Fruit fly (Drosophila melanogaster) whole organism, embryonic: Measurements from ENCODE around the gene Mtp.

Experiments used
- Ada2b ChIP-seq: fragments of 200-800 bp; sonication (Bioruptor generic); IDR thresholded peaks from 2 replicates; pipeline ENCODE4 v1.3.6; 2022; ENCODE audit warnings: missing biosample characterization, missing genetic modification characterization
- Antp ChIP-seq: fragments of 200-800 bp; sonication (Bioruptor generic); optimal IDR thresholded peaks from 3 replicates; lab custom pipeline; 2016; ENCODE audit warnings: missing biosample characterization, missing genetic modification characterization
- Atf6 ChIP-seq: fragments of 200-800 bp; sonication (Bioruptor generic); IDR thresholded peaks from 2 replicates; pipeline ENCODE4 v1.3.6; 2022; ENCODE audit warnings: missing biosample characterization, missing genetic modification characterization
- CG10565 ChIP-seq: fragments of 200-800 bp; sonication (Bioruptor generic); optimal IDR thresholded peaks from 3 replicates; lab custom pipeline; 2016; ENCODE audit warnings: missing biosample characterization, mild to moderate bottlenecking, missing genetic modification characterization
- CG12236 ChIP-seq: fragments of 200-800 bp; sonication (Bioruptor generic); optimal IDR thresholded peaks from 2 replicates; lab custom pipeline; 2016; ENCODE audit warnings: missing biosample characterization, missing genetic modification characterization
- CG12391 ChIP-seq: fragments of 200-800 bp; sonication (Bioruptor generic); optimal IDR thresholded peaks from 3 replicates; lab custom pipeline; 2018; ENCODE audit warnings: missing biosample characterization, mild to moderate bottlenecking, missing genetic modification characterization, moderate library complexity
- CG13424 ChIP-seq: fragments of 200-800 bp; sonication (Bioruptor generic); optimal IDR thresholded peaks from 2 replicates; lab custom pipeline; 2019; ENCODE audit warnings: missing biosample characterization, mild to moderate bottlenecking, missing genetic modification characterization, moderate library complexity
- CG13894 ChIP-seq: fragments of 200-800 bp; sonication (Bioruptor generic); optimal IDR thresholded peaks from 3 replicates; lab custom pipeline; 2018; ENCODE audit warnings: missing biosample characterization, mild to moderate bottlenecking, missing genetic modification characterization, moderate library complexity
- CG14710 ChIP-seq: fragments of 200-800 bp; sonication (Bioruptor generic); optimal IDR thresholded peaks from 3 replicates; lab custom pipeline; 2019; ENCODE audit warnings: missing biosample characterization, mild to moderate bottlenecking, missing genetic modification characterization, moderate library complexity
- CG14965 ChIP-seq: fragments of 200-800 bp; sonication (Bioruptor generic); optimal IDR thresholded peaks from 2 replicates; lab custom pipeline; 2016; ENCODE audit warnings: missing biosample characterization, missing genetic modification characterization, borderline replicate concordance
- CG15696 ChIP-seq: fragments of 200-800 bp; sonication (Bioruptor generic); optimal IDR thresholded peaks from 2 replicates; lab custom pipeline; 2019; ENCODE audit warnings: missing biosample characterization, mild to moderate bottlenecking, missing genetic modification characterization, moderate library complexity
- CG17186 ChIP-seq: fragments of 200-800 bp; sonication (Bioruptor generic); optimal IDR thresholded peaks from 3 replicates; lab custom pipeline; 2017; ENCODE audit warnings: missing biosample characterization, missing genetic modification reagents, missing genetic modification characterization
- CG17328 ChIP-seq: fragments of 200-800 bp; sonication (Bioruptor generic); IDR thresholded peaks from 2 replicates; pipeline ENCODE4 v1.3.6; 2022; ENCODE audit warnings: missing biosample characterization, missing genetic modification characterization
- CG17361 ChIP-seq: fragments of 200-800 bp; sonication (Bioruptor generic); IDR thresholded peaks from 3 replicates; pipeline ENCODE4 v1.3.6; 2022; ENCODE audit warnings: missing biosample characterization, missing genetic modification characterization
- CG17385 ChIP-seq: fragments of 200-800 bp; sonication (Bioruptor generic); optimal IDR thresholded peaks from 3 replicates; lab custom pipeline; 2018; ENCODE audit warnings: missing biosample characterization, mild to moderate bottlenecking, missing genetic modification characterization
- CG17568 ChIP-seq: fragments of 200-800 bp; sonication (Bioruptor generic); optimal IDR thresholded peaks from 2 replicates; lab custom pipeline; 2018; ENCODE audit warnings: missing biosample characterization, mild to moderate bottlenecking, missing genetic modification characterization, moderate library complexity
- CG2199 ChIP-seq: fragments of 200-800 bp; sonication (Bioruptor generic); IDR thresholded peaks from 3 replicates; pipeline ENCODE4 v1.3.6; 2022; ENCODE audit warnings: missing biosample characterization, missing genetic modification characterization
- CG2678 ChIP-seq: fragments of 200-800 bp; sonication (Bioruptor generic); optimal IDR thresholded peaks from 3 replicates; lab custom pipeline; 2019; ENCODE audit warnings: missing biosample characterization, mild to moderate bottlenecking, missing genetic modification characterization, moderate library complexity
- CG2712 ChIP-seq: fragments of 200-800 bp; optimal IDR thresholded peaks from 3 replicates; lab custom pipeline; 2019; ENCODE audit warnings: missing biosample characterization, mild to moderate bottlenecking, missing genetic modification characterization, moderate library complexity
- CG3163 ChIP-seq: fragments of 200-800 bp; sonication (Bioruptor generic); optimal IDR thresholded peaks from 3 replicates; lab custom pipeline; 2016; ENCODE audit warnings: missing biosample characterization, missing genetic modification characterization
- CG4424 ChIP-seq: fragments of 200-800 bp; sonication (Bioruptor generic); optimal IDR thresholded peaks from 3 replicates; lab custom pipeline; 2016; ENCODE audit warnings: missing biosample characterization, missing genetic modification characterization
- CG6813 ChIP-seq: fragments of 200-800 bp; sonication (Bioruptor generic); optimal IDR thresholded peaks from 2 replicates; lab custom pipeline; 2017; ENCODE audit warnings: missing biosample characterization, missing genetic modification characterization, mild to moderate bottlenecking, moderate library complexity, missing genetic modification reagents
- CG7839 ChIP-seq: fragments of 200-800 bp; sonication (Bioruptor generic); optimal IDR thresholded peaks from 3 replicates; lab custom pipeline; 2018; ENCODE audit warnings: missing biosample characterization, mild to moderate bottlenecking, missing genetic modification characterization, moderate library complexity
- CG9437 ChIP-seq: fragments of 200-800 bp; sonication (Bioruptor generic); optimal IDR thresholded peaks from 2 replicates; lab custom pipeline; 2018; ENCODE audit warnings: missing biosample characterization, mild to moderate bottlenecking, missing genetic modification characterization
- CrebB ChIP-seq: fragments of 200-800 bp; sonication (Bioruptor generic); optimal IDR thresholded peaks from 3 replicates; lab custom pipeline; 2018; ENCODE audit warnings: missing biosample characterization, mild to moderate bottlenecking, missing genetic modification characterization
- Dip2 ChIP-seq: fragments of 200-800 bp; sonication (Bioruptor generic); IDR thresholded peaks from 2 replicates; pipeline ENCODE4 v1.3.6; 2022; ENCODE audit warnings: missing biosample characterization, missing genetic modification characterization
- Dip3 ChIP-seq: fragments of 200-800 bp; sonication (Bioruptor generic); optimal IDR thresholded peaks from 3 replicates; lab custom pipeline; 2016; ENCODE audit warnings: missing biosample characterization, missing genetic modification characterization
- Hr78 ChIP-seq, 2 experiments: fragments of 200-800 bp in 1 of 2; fragments of >200 bp in 1 of 2; sonication (Bioruptor generic) in 1 of 2; optimal IDR thresholded peaks; 2 replicates each; lab custom pipeline; 2017 to 2019; ENCODE audit warnings: missing biosample characterization in 2 of 2, missing genetic modification characterization in 2 of 2, mild to moderate bottlenecking in 1 of 2, moderate library complexity in 1 of 2
- Mad ChIP-seq: fragments of 200-800 bp; sonication (Bioruptor generic); optimal IDR thresholded peaks from 2 replicates; lab custom pipeline; 2016; ENCODE audit warnings: missing biosample characterization, missing genetic modification characterization
- NC2α ChIP-seq: fragments of 200-800 bp; sonication (Bioruptor generic); optimal IDR thresholded peaks from 2 replicates; lab custom pipeline; 2016; ENCODE audit warnings: missing biosample characterization, missing genetic modification characterization
- NFAT ChIP-seq: fragments of 200-800 bp; sonication (Bioruptor generic); IDR thresholded peaks from 2 replicates; pipeline ENCODE4 v1.3.6; 2022; ENCODE audit warnings: missing biosample characterization, missing genetic modification characterization
- Optix ChIP-seq: fragments of 200-800 bp; sonication (Bioruptor generic); IDR thresholded peaks from 3 replicates; pipeline ENCODE4 v1.3.6; 2022; ENCODE audit warnings: missing biosample characterization, missing genetic modification characterization
- Side ChIP-seq: fragments of 200-800 bp; sonication (Bioruptor generic); optimal IDR thresholded peaks from 2 replicates; lab custom pipeline; 2016; ENCODE audit warnings: missing biosample characterization, missing genetic modification characterization
- Sry-β ChIP-seq: fragments of 200-800 bp; sonication (Bioruptor generic); optimal IDR thresholded peaks from 2 replicates; lab custom pipeline; 2018; ENCODE audit warnings: missing biosample characterization, mild to moderate bottlenecking, missing genetic modification characterization, moderate library complexity
- Xrp1 ChIP-seq: fragments of 200-800 bp; sonication (Bioruptor generic); IDR thresholded peaks from 2 replicates; pipeline ENCODE4 v1.3.6; 2022; ENCODE audit warnings: missing biosample characterization, missing genetic modification characterization
- ash1 ChIP-seq: fragments of 200-800 bp; sonication (Bioruptor generic); optimal IDR thresholded peaks from 2 replicates; lab custom pipeline; 2018; ENCODE audit warnings: missing biosample characterization, mild to moderate bottlenecking, missing genetic modification characterization
- az2 ChIP-seq: fragments of 200-800 bp; sonication (Bioruptor generic); optimal IDR thresholded peaks from 3 replicates; lab custom pipeline; 2016; ENCODE audit warnings: missing biosample characterization, missing genetic modification characterization
- caup ChIP-seq: fragments of 200-800 bp; sonication (Bioruptor generic); optimal IDR thresholded peaks from 3 replicates; lab custom pipeline; 2017; ENCODE audit warnings: missing biosample characterization, mild to moderate bottlenecking, missing genetic modification characterization, moderate library complexity; ENCODE audit not compliant: severe bottlenecking
- chinmo ChIP-seq: fragments of 200-800 bp; sonication (Bioruptor generic); IDR thresholded peaks from 4 replicates; pipeline ENCODE4 v1.3.6; 2022; ENCODE audit warnings: missing biosample characterization, missing genetic modification characterization; ENCODE audit not compliant: partially characterized antibody
- crp ChIP-seq, 2 experiments: fragments of 200-800 bp; sonication (Bioruptor generic); optimal IDR thresholded peaks; 2 replicates in 1 of 2; 3 replicates in 1 of 2; lab custom pipeline; 2017; ENCODE audit warnings: missing biosample characterization in 2 of 2, missing genetic modification characterization in 2 of 2, mild to moderate bottlenecking in 1 of 2, moderate library complexity in 1 of 2
- fu2 ChIP-seq: fragments of 200-800 bp; sonication (Bioruptor generic); optimal IDR thresholded peaks from 2 replicates; lab custom pipeline; 2016; ENCODE audit warnings: missing biosample characterization, missing genetic modification characterization
- ham ChIP-seq: fragments of 200-800 bp; sonication (Bioruptor generic); IDR thresholded peaks from 2 replicates; pipeline ENCODE4 v1.3.6; 2022; ENCODE audit warnings: missing biosample characterization, missing genetic modification characterization
- knrl ChIP-seq: fragments of 200-800 bp; sonication (Bioruptor generic); IDR thresholded peaks from 3 replicates; pipeline ENCODE4 v1.3.6; 2022; ENCODE audit warnings: missing biosample characterization, missing genetic modification characterization; ENCODE audit not compliant: partially characterized antibody
- mam ChIP-seq: fragments of 200-800 bp; sonication (Bioruptor generic); optimal IDR thresholded peaks from 3 replicates; lab custom pipeline; 2016; ENCODE audit warnings: missing biosample characterization, missing genetic modification characterization
- p53 ChIP-seq: fragments of 200-800 bp; sonication (Bioruptor generic); optimal IDR thresholded peaks from 2 replicates; lab custom pipeline; 2016; ENCODE audit warnings: missing biosample characterization, missing genetic modification characterization
- peb ChIP-seq: fragments of 200-800 bp; sonication (Bioruptor generic); IDR thresholded peaks from 2 replicates; pipeline ENCODE4 v1.3.6; 2022; ENCODE audit warnings: missing biosample characterization, missing genetic modification characterization
- slp2 ChIP-seq: fragments of 200-800 bp; sonication (Bioruptor generic); optimal IDR thresholded peaks from 2 replicates; lab custom pipeline; 2016; ENCODE audit warnings: missing biosample characterization, missing genetic modification characterization
- sug ChIP-seq: fragments of 200-800 bp; optimal IDR thresholded peaks from 2 replicates; lab custom pipeline; 2019; ENCODE audit warnings: missing biosample characterization, mild to moderate bottlenecking, missing genetic modification characterization, moderate library complexity
- tap ChIP-seq: fragments of 200-800 bp; optimal IDR thresholded peaks from 3 replicates; lab custom pipeline; 2019; ENCODE audit warnings: missing biosample characterization, mild to moderate bottlenecking, missing genetic modification characterization, moderate library complexity
- tin ChIP-seq: fragments of 200-800 bp; sonication (Bioruptor generic); optimal IDR thresholded peaks from 3 replicates; lab custom pipeline; 2016; ENCODE audit warnings: missing biosample characterization, missing genetic modification characterization
- usp ChIP-seq: fragments of >200 bp; optimal IDR thresholded peaks from 2 replicates; lab custom pipeline; 2017; ENCODE audit warnings: missing biosample characterization, missing genetic modification characterization

Mtp gene

dm6 chr2L:20936420-20936819, 13.7 kb upstream of the Mtp start (continued):
- TF ChIP-seq Optix (no peak), CG4424 (GFP tag; lab: Kevin White, UChicago) (peak; percentile 26), CG17568 (GFP tag; lab: Kevin White, UChicago) (no peak), tap (no peak), NC2α (GFP tag; lab: Kevin White, UChicago) (no peak), ham (GFP tag; lab: Robert Waterston, UW) (no peak), Sry-β (GFP tag; lab: Kevin White, UChicago) (no peak), CG2199 (0 out of 3 replicates have a peak, but pooled peaks have one; percentile 15), az2 (GFP tag; lab: Kevin White, UChicago) (peak; percentile 29), CG17361 (GFP tag; lab: Robert Waterston, UW) (peak; percentile 68; the same call in 2 of the 3 replicates), Ada2b (GFP tag; lab: Robert Waterston, UW) (no peak), CG9437 (no peak), tin (GFP tag; lab: Kevin White, UChicago) (no peak), slp2 (GFP tag; lab: Kevin White, UChicago) (no peak), CG12236 (GFP tag; lab: Kevin White, UChicago) (no peak), Atf6 (GFP tag; lab: Robert Waterston, UW) (no peak), CG7839 (tag; lab: Kevin White, UChicago) (peak; percentile 4), Dip2 (GFP tag; lab: Robert Waterston, UW) (no peak), CG2678 (peak; percentile 9), Xrp1 (GFP tag; lab: Robert Waterston, UW) (peak; percentile 24; the same call in 1 of the 2 replicates), CG14965 (GFP tag; lab: Kevin White, UChicago) (no peak), CG13424 (no peak), CG6813 (GFP tag; lab: Kevin White, UChicago) (no peak), Hr78 (GFP tag; optimal IDR thresholded peaks at IDR 0.05; lab: Kevin White, UChicago) (no peak), CG12391 (tag; lab: Kevin White, UChicago) (peak; percentile 9), usp (GFP tag; lab: Kevin White, UChicago) (no peak), CG2712 (tag; lab: Kevin White, UChicago) (peak; percentile 48), ash1 (GFP tag; lab: Kevin White, UChicago) (no peak)

- peak in 1 of 2 experiments; percentile 35 for TF ChIP-seq Hr78 (GFP tag; optimal IDR thresholded peaks at IDR 0.05; lab: Kevin White, UChicago)
- no peak for TF ChIP-seq NFAT (GFP tag; lab: Robert Waterston, UW)
- peak in 1 of 2 experiments; percentile 10 for TF ChIP-seq crp (GFP tag; optimal IDR thresholded peaks at IDR 0.05; lab: Kevin White, UChicago)
- no peak for TF ChIP-seq CrebB (tag; lab: Kevin White, UChicago)
- TF ChIP-seq p53 (GFP tag; lab: Kevin White, UChicago), result no peak
- no peak for TF ChIP-seq CG10565 (GFP tag; lab: Kevin White, UChicago)
- TF ChIP-seq CG3163 (GFP tag; lab: Kevin White, UChicago), result no peak
- TF ChIP-seq Mad (GFP tag; lab: Kevin White, UChicago), result no peak
- TF ChIP-seq CG12391 (tag; lab: Kevin White, UChicago), result no peak
- TF ChIP-seq knrl (GFP tag; lab: Robert Waterston, UW), result no peak
- TF ChIP-seq caup (GFP tag; lab: Kevin White, UChicago), result no peak
- TF ChIP-seq sug, result peak; percentile 84
- no peak for TF ChIP-seq CG17328 (GFP tag; lab: Robert Waterston, UW)
- TF ChIP-seq CG17186 (GFP tag; lab: Kevin White, UChicago), result no peak
- TF ChIP-seq CG15696, result no peak
- no peak for TF ChIP-seq mam (GFP tag; lab: Kevin White, UChicago)
- no peak for TF ChIP-seq fu2 (GFP tag; lab: Kevin White, UChicago)
- TF ChIP-seq chinmo (GFP tag; lab: Robert Waterston, UW), result peak; percentile 60; the same call in 1 of the 4 replicates
- no peak for TF ChIP-seq CG17385 (GFP tag; lab: Kevin White, UChicago)
- no peak for TF ChIP-seq CG14710
- no peak for TF ChIP-seq CG2712 (tag; lab: Kevin White, UChicago)
- no peak for TF ChIP-seq Dip3
- no peak for TF ChIP-seq Antp (GFP tag; lab: Kevin White, UChicago)
- no peak for TF ChIP-seq CG13894 (tag; lab: Kevin White, UChicago)
- no peak for TF ChIP-seq peb (GFP tag; lab: Robert Waterston, UW)
- TF ChIP-seq Side (GFP tag; lab: Kevin White, UChicago), result no peak
Observed at dm6 chr2L:20936061-20936390, 13.3 kb upstream of the Mtp start.
